Fruit fly (Drosophila melanogaster): ENCODE measurements around the gene CG33189.

Gene CG33189

dm6 chr3R:8812342-8812966 lies 31.9 kb upstream of the CG33189 start (continued):
- TF ChIP-seq Hr38 (GFP tag; optimal IDR thresholded peaks at IDR 0.05) (peak; percentile 55), CG34406 (GFP tag; optimal IDR thresholded peaks at IDR 0.05) (peak; percentile 49), Smox (GFP tag; optimal IDR thresholded peaks at IDR 0.05) (peak; percentile 56), Ets96B (tag; optimal IDR thresholded peaks at IDR 0.05) (peak; percentile 79), ss (GFP tag; optimal IDR thresholded peaks at IDR 0.05) (peak; percentile 74 to 80), CG10631 (GFP tag; optimal IDR thresholded peaks at IDR 0.05) (peak; percentile 80), CG3919 (GFP tag; optimal IDR thresholded peaks at IDR 0.05) (peak; percentile 82), CG6792 (GFP tag; optimal IDR thresholded peaks at IDR 0.05) (peak; percentile 65), vri (GFP tag; optimal IDR thresholded peaks at IDR 0.05) (peak; percentile 27), CG11294 (GFP tag; IDR thresholded peaks at IDR 0.05) (peak; percentile 76; the same call in 1 of the 2 replicates), pdm3 (GFP tag; optimal IDR thresholded peaks at IDR 0.05) (peak; percentile 88), fkh (GFP tag; optimal IDR thresholded peaks at IDR 0.05) (peak; percentile 49), CG10669 (GFP tag; optimal IDR thresholded peaks at IDR 0.05) (peak; percentile 80), CG9139 (GFP tag; optimal IDR thresholded peaks at IDR 0.05) (peak; percentile 25), cyc (GFP tag; optimal IDR thresholded peaks at IDR 0.05) (peak; percentile 45), CG6808 (GFP tag; optimal IDR thresholded peaks at IDR 0.05) (peak; percentile 72), CG1621 (tag; optimal IDR thresholded peaks at IDR 0.05) (peak; percentile 79), CG11762 (GFP tag; optimal IDR thresholded peaks at IDR 0.05; ENCODE audit: insufficient read depth) (peak; percentile 75), Sox102F (GFP tag; optimal IDR thresholded peaks at IDR 0.05) (peak; percentile 58), Eip75B (GFP tag; optimal IDR thresholded peaks at IDR 0.05) (peak; percentile 77), CG7368 (GFP tag; optimal IDR thresholded peaks at IDR 0.05) (peak; percentile 76), CG4318 (GFP tag; optimal IDR thresholded peaks at IDR 0.05) (peak; percentile 80), dac (GFP tag; optimal IDR thresholded peaks at IDR 0.05) (peak; percentile 87), CG32006 (GFP tag; optimal IDR thresholded peaks at IDR 0.05) (peak; percentile 93), CG15336 (GFP tag; IDR thresholded peaks at IDR 0.05) (peak; percentile 93), net (GFP tag; optimal IDR thresholded peaks at IDR 0.05) (peak; percentile 76), Hr39 (GFP tag; optimal IDR thresholded peaks at IDR 0.05) (peak; percentile 57), CG16779 (tag; optimal IDR thresholded peaks at IDR 0.05) (peak; percentile 66), CG8119 (GFP tag; IDR thresholded peaks at IDR 0.05) (peak; percentile 93), topi (GFP tag; optimal IDR thresholded peaks at IDR 0.05) (peak; percentile 72), CG8319 (GFP tag; optimal IDR thresholded peaks at IDR 0.05) (peak; percentile 57), CG3032 (tag; optimal IDR thresholded peaks at IDR 0.05) (peak; percentile 71), acj6 (GFP tag; optimal IDR thresholded peaks at IDR 0.05) (peak; percentile 84)

dm6 chr3R:8811323-8811936 lies 30.8 kb upstream of the CG33189 start:
- TF ChIP-seq CG11294 (GFP tag; IDR thresholded peaks at IDR 0.05) = peak; percentile 99
- TF ChIP-seq eg (GFP tag; IDR thresholded peaks at IDR 0.05) = peak; percentile 99
- TF ChIP-seq fd59A (GFP tag; optimal IDR thresholded peaks at IDR 0.05) = peak; percentile 99
- TF ChIP-seq achi (GFP tag; optimal IDR thresholded peaks at IDR 0.05) = peak; percentile 98
- peak; percentile 97 for TF ChIP-seq Ets21C (GFP tag; optimal IDR thresholded peaks at IDR 0.05)
- TF ChIP-seq CG6808 (GFP tag; optimal IDR thresholded peaks at IDR 0.05) = peak; percentile 98
- peak; percentile 91 for TF ChIP-seq fd85E (GFP tag; optimal IDR thresholded peaks at IDR 0.05)
- peak; percentile 98 for TF ChIP-seq dsx (GFP tag; optimal IDR thresholded peaks at IDR 0.05; ENCODE audit: poor library complexity, severe bottlenecking)
- peak; percentile 99 for TF ChIP-seq esn (GFP tag; optimal IDR thresholded peaks at IDR 0.05)
- TF ChIP-seq CG10631 (GFP tag; optimal IDR thresholded peaks at IDR 0.05) = peak; percentile 99
- peak; percentile 98 for TF ChIP-seq Eip93F (GFP tag; optimal IDR thresholded peaks at IDR 0.05)
- peak; percentile 99 for TF ChIP-seq CG4318 (GFP tag; optimal IDR thresholded peaks at IDR 0.05)
- TF ChIP-seq Eip75B (GFP tag; optimal IDR thresholded peaks at IDR 0.05) = peak; percentile 99
- TF ChIP-seq Sox102F (GFP tag; optimal IDR thresholded peaks at IDR 0.05) = peak; percentile 98
- peak; percentile 97 for TF ChIP-seq CG8319 (GFP tag; optimal IDR thresholded peaks at IDR 0.05)
- peak; percentile 99 for TF ChIP-seq CG15336 (GFP tag; IDR thresholded peaks at IDR 0.05)
- peak; percentile 97 for TF ChIP-seq Sox15 (GFP tag; optimal IDR thresholded peaks at IDR 0.05)
- TF ChIP-seq Eip78C (GFP tag) = peak; percentile 100
- peak; percentile 99 for TF ChIP-seq CG8119 (GFP tag; IDR thresholded peaks at IDR 0.05)
- peak; percentile 98 for TF ChIP-seq lz (GFP tag; optimal IDR thresholded peaks at IDR 0.05)
- peak; percentile 97 for TF ChIP-seq CG11902 (GFP tag; optimal IDR thresholded peaks at IDR 0.05)
- peak; percentile 99 for TF ChIP-seq CG3919 (GFP tag; optimal IDR thresholded peaks at IDR 0.05)
- TF ChIP-seq salr (GFP tag; optimal IDR thresholded peaks at IDR 0.05) = peak; percentile 98 to 99
- TF ChIP-seq CG1621 (tag; optimal IDR thresholded peaks at IDR 0.05) = peak; percentile 98
- peak; percentile 99 for TF ChIP-seq spab (GFP tag; optimal IDR thresholded peaks at IDR 0.05)
- TF ChIP-seq Lpt (GFP tag; optimal IDR thresholded peaks at IDR 0.05) = peak; percentile 99

Measured in whole organism, prepupa.